Worm (Caenorhabditis elegans): ENCODE measurements around the gene com-1.

- no peak for TF ChIP-seq nhr-90 (tag; optimal IDR thresholded peaks at IDR 0.05; ENCODE audit: poor library complexity)
- no peak for TF ChIP-seq swsn-7 (tag; optimal IDR thresholded peaks at IDR 0.05)
- no peak for TF ChIP-seq fkh-10 (GFP tag; optimal IDR thresholded peaks at IDR 0.05)
- no peak for TF ChIP-seq hpl-2 (GFP tag; optimal IDR thresholded peaks at IDR 0.05)
- no peak for TF ChIP-seq nhr-28 (tag; optimal IDR thresholded peaks at IDR 0.05)
- TF ChIP-seq hlh-17 (GFP tag; optimal IDR thresholded peaks at IDR 0.05; ENCODE audit: borderline replicate concordance): no peak
- no peak for TF ChIP-seq vab-15 (tag; optimal IDR thresholded peaks at IDR 0.05)
- no peak for TF ChIP-seq sox-4 (tag; optimal IDR thresholded peaks at IDR 0.05)
- TF ChIP-seq unc-62 (GFP tag; optimal IDR thresholded peaks at IDR 0.05): no peak
- TF ChIP-seq nhr-237 (tag; optimal IDR thresholded peaks at IDR 0.05): no peak
- TF ChIP-seq nhr-76 (tag; optimal IDR thresholded peaks at IDR 0.05): no peak
- TF ChIP-seq elt-2 (tag; optimal IDR thresholded peaks at IDR 0.05): no peak
Measured at ce11 chrIII:10947155-10947554, 51.0 kb downstream of the com-1 start, which contains the start of gene strd-1.
